Worm (Caenorhabditis elegans) whole organism, late embryonic: Measurements from ENCODE around the gene F42A6.6.

ENCODE experiments used
- C38D4.7 ChIP-seq: fragments of 200-800 bp; sonication (Bioruptor generic); optimal IDR thresholded peaks from 2 replicates; lab custom pipeline; 2018; ENCODE audit warnings: mild to moderate bottlenecking, missing genetic modification characterization, moderate library complexity, missing compliant biosample characterization
- F13H6.1 ChIP-seq: sonication (generic microtip); optimal IDR thresholded peaks from 2 replicates; lab custom pipeline; 2016; ENCODE audit warnings: missing genetic modification characterization, missing compliant biosample characterization
- K09A11.1 ChIP-seq: sonication (generic microtip); optimal IDR thresholded peaks from 2 replicates; lab custom pipeline; 2017; ENCODE audit warnings: antibody characterized with exemption, mild to moderate bottlenecking, missing genetic modification characterization, missing compliant biosample characterization; ENCODE audit not compliant: insufficient read depth
- T23F11.4 ChIP-seq: fragments of 200-800 bp; sonication (Bioruptor generic); optimal IDR thresholded peaks from 2 replicates; lab custom pipeline; 2018; ENCODE audit warnings: mild to moderate bottlenecking, missing genetic modification characterization, missing compliant biosample characterization
- Y22D7AL.16 ChIP-seq: sonication (generic microtip); optimal IDR thresholded peaks from 2 replicates; lab custom pipeline; 2016; ENCODE audit warnings: missing genetic modification characterization, missing compliant biosample characterization
- ceh-14 ChIP-seq: sonication (generic microtip); optimal IDR thresholded peaks from 2 replicates; lab custom pipeline; 2016; ENCODE audit warnings: missing genotype, missing genetic modification characterization, missing compliant biosample characterization
- ceh-19 ChIP-seq: fragments of 200-800 bp; sonication (Bioruptor generic); optimal IDR thresholded peaks from 2 replicates; lab custom pipeline; 2018; ENCODE audit warnings: mild to moderate bottlenecking, missing genetic modification characterization, missing compliant biosample characterization
- ceh-22 ChIP-seq: sonication (generic microtip); optimal IDR thresholded peaks from 2 replicates; lab custom pipeline; 2017; ENCODE audit warnings: missing biosample characterization, missing genetic modification characterization
- ceh-31 ChIP-seq: sonication (generic microtip); optimal IDR thresholded peaks from 2 replicates; lab custom pipeline; 2016; ENCODE audit warnings: missing genetic modification characterization, missing compliant biosample characterization
- ceh-48 ChIP-seq: sonication (generic microtip); optimal IDR thresholded peaks from 2 replicates; lab custom pipeline; 2016; ENCODE audit warnings: missing genetic modification characterization, inconsistent platforms, missing compliant biosample characterization
- ceh-6 ChIP-seq: fragments of 200-800 bp; sonication (Bioruptor generic); optimal IDR thresholded peaks from 2 replicates; lab custom pipeline; 2018; ENCODE audit warnings: mild to moderate bottlenecking, missing genetic modification characterization, missing compliant biosample characterization
- ceh-9 ChIP-seq: sonication (generic microtip); optimal IDR thresholded peaks from 2 replicates; lab custom pipeline; 2016; ENCODE audit warnings: mild to moderate bottlenecking, missing genetic modification characterization, inconsistent platforms, missing compliant biosample characterization
- dve-1 ChIP-seq: sonication (generic microtip); optimal IDR thresholded peaks from 2 replicates; lab custom pipeline; 2017; ENCODE audit warnings: antibody characterized with exemption, mild to moderate bottlenecking, missing genetic modification characterization, missing compliant biosample characterization
- elt-2 ChIP-seq: sonication (generic microtip); optimal IDR thresholded peaks from 2 replicates; lab custom pipeline; 2016; ENCODE audit warnings: missing genetic modification reagents, missing genetic modification characterization, missing compliant biosample characterization
- ets-4 ChIP-seq: sonication (generic microtip); optimal IDR thresholded peaks from 2 replicates; lab custom pipeline; 2016; ENCODE audit warnings: missing genetic modification characterization, missing compliant biosample characterization
- eyg-1 ChIP-seq: sonication (generic microtip); optimal IDR thresholded peaks from 2 replicates; lab custom pipeline; 2016; ENCODE audit warnings: missing genotype, missing genetic modification characterization, missing compliant biosample characterization
- hlh-15 ChIP-seq: sonication (generic microtip); optimal IDR thresholded peaks from 2 replicates; lab custom pipeline; 2016; ENCODE audit warnings: missing genetic modification characterization, missing compliant biosample characterization
- hlh-6 ChIP-seq: sonication (generic microtip); optimal IDR thresholded peaks from 2 replicates; lab custom pipeline; 2016; ENCODE audit warnings: missing genotype, missing genetic modification characterization, missing compliant biosample characterization
- lin-11 ChIP-seq: fragments of 200-800 bp; sonication (Bioruptor generic); optimal IDR thresholded peaks from 2 replicates; lab custom pipeline; 2018; ENCODE audit warnings: mild to moderate bottlenecking, missing genetic modification characterization, missing compliant biosample characterization
- madf-2 ChIP-seq: sonication (generic microtip); optimal IDR thresholded peaks from 2 replicates; lab custom pipeline; 2017; ENCODE audit warnings: missing genetic modification characterization, missing compliant biosample characterization
- mec-3 ChIP-seq: sonication (generic microtip); optimal IDR thresholded peaks from 2 replicates; lab custom pipeline; 2016; ENCODE audit warnings: borderline replicate concordance, missing genetic modification characterization, missing compliant biosample characterization
- nfya-1 ChIP-seq: sonication (generic microtip); optimal IDR thresholded peaks from 2 replicates; lab custom pipeline; 2017; ENCODE audit warnings: missing genetic modification characterization, mild to moderate bottlenecking, missing compliant biosample characterization, antibody characterized with exemption, moderate library complexity
- nhr-232 ChIP-seq: sonication (generic microtip); optimal IDR thresholded peaks from 2 replicates; lab custom pipeline; 2016; ENCODE audit warnings: missing genetic modification characterization, missing compliant biosample characterization
- pag-3 ChIP-seq: sonication (generic microtip); optimal IDR thresholded peaks from 2 replicates; lab custom pipeline; 2016; ENCODE audit warnings: missing compliant biosample characterization, missing genetic modification characterization, borderline replicate concordance
- pat-9 ChIP-seq: fragments of 200-800 bp; sonication (Bioruptor generic); optimal IDR thresholded peaks from 2 replicates; lab custom pipeline; 2018; ENCODE audit warnings: mild to moderate bottlenecking, missing genetic modification characterization, moderate library complexity, missing compliant biosample characterization
- pha-2 ChIP-seq: sonication (generic microtip); optimal IDR thresholded peaks from 2 replicates; lab custom pipeline; 2017; ENCODE audit warnings: mild to moderate bottlenecking, missing genetic modification characterization, missing compliant biosample characterization
- pqm-1 ChIP-seq: sonication (generic microtip); optimal IDR thresholded peaks from 2 replicates; lab custom pipeline; 2016; ENCODE audit warnings: missing genetic modification characterization, missing compliant biosample characterization
- pros-1 ChIP-seq: fragments of 150-350 bp; optimal IDR thresholded peaks from 2 replicates; lab custom pipeline; 2014; ENCODE audit warnings: missing biosample characterization, missing genetic modification reagents, missing genetic modification characterization
- rnt-1 ChIP-seq: sonication (generic microtip); optimal IDR thresholded peaks from 2 replicates; lab custom pipeline; 2016; ENCODE audit warnings: missing genetic modification characterization, missing compliant biosample characterization
- sox-4 ChIP-seq: sonication (generic microtip); optimal IDR thresholded peaks from 2 replicates; lab custom pipeline; 2017; ENCODE audit warnings: mild to moderate bottlenecking, missing genetic modification characterization, inconsistent platforms, missing compliant biosample characterization
- syd-9 ChIP-seq: sonication (generic microtip); optimal IDR thresholded peaks from 2 replicates; lab custom pipeline; 2016; ENCODE audit warnings: mild to moderate bottlenecking, missing genetic modification characterization, moderate library complexity, missing compliant biosample characterization
- ttx-3 ChIP-seq: sonication (generic microtip); optimal IDR thresholded peaks from 2 replicates; lab custom pipeline; 2016; ENCODE audit warnings: missing genetic modification reagents, missing genetic modification characterization, missing compliant biosample characterization
- unc-3 ChIP-seq, 2 experiments: fragments of 200-800 bp in 1 of 2; sonication (Bioruptor generic) in 1 of 2; sonication (generic microtip) in 1 of 2; conservative IDR thresholded peaks in 1 of 2; optimal IDR thresholded peaks in 1 of 2; 2 replicates each; pipeline versions ENCODE4 v1.3.6 to Lab custom; 2016 to 2022; ENCODE audit warnings: missing compliant biosample characterization in 2 of 2, missing genetic modification characterization in 2 of 2, missing genetic modification reagents in 1 of 2
- unc-86 ChIP-seq: sonication (generic microtip); optimal IDR thresholded peaks from 2 replicates; lab custom pipeline; 2016; ENCODE audit warnings: missing genetic modification characterization, missing compliant biosample characterization
- zip-5 ChIP-seq: sonication (generic microtip); optimal IDR thresholded peaks from 2 replicates; lab custom pipeline; 2016; ENCODE audit warnings: missing genetic modification characterization, missing compliant biosample characterization

F42A6.6 gene

ce11 chrIV:3294553-3295185, 42.0 kb downstream of the F42A6.6 start, which contains the start of gene W08E12.7 (continued):
- TF ChIP-seq pqm-1 (peak; percentile 25), ceh-19 (GFP tag; lab: Kevin White, UChicago) (peak; percentile 15), pros-1 (tag; lab: Kevin White, UChicago) (peak; percentile 36), ttx-3 (tag; lab: Kevin White, UChicago) (peak; percentile 68), nfya-1 (tag; lab: Kevin White, UChicago) (peak; percentile 89), sox-4 (tag; lab: Kevin White, UChicago) (no peak), C38D4.7 (GFP tag; lab: Kevin White, UChicago) (peak; percentile 5), ceh-22 (tag; lab: Kevin White, UChicago) (no peak), syd-9 (tag; lab: Kevin White, UChicago) (peak; percentile 35), Y22D7AL.16 (no peak), F13H6.1 (tag; lab: Kevin White, UChicago) (peak; percentile 57), zip-5 (tag; lab: Kevin White, UChicago) (peak; percentile 47), madf-2 (tag; lab: Kevin White, UChicago) (peak; percentile 60), ceh-48 (peak; percentile 22), K09A11.1 (tag; lab: Kevin White, UChicago) (peak; percentile 41), nhr-232 (no peak), ceh-31 (tag; lab: Kevin White, UChicago) (peak; percentile 94), elt-2 (tag; lab: Kevin White, UChicago) (peak; percentile 79), hlh-15 (tag; lab: Kevin White, UChicago) (peak; percentile 41), pat-9 (peak; percentile 35), unc-3 (GFP tag; conservative IDR thresholded peaks at IDR 0.05; lab: Robert Waterston, UW) (peak; percentile 49), unc-3 (tag; optimal IDR thresholded peaks at IDR 0.05; lab: Kevin White, UChicago) (peak; percentile 60), ets-4 (peak; percentile 84), pha-2 (tag; lab: Kevin White, UChicago) (peak; percentile 15)

- no peak for TF ChIP-seq lin-11 (tag; lab: Kevin White, UChicago)
- no peak for TF ChIP-seq dve-1 (tag; lab: Kevin White, UChicago)
- no peak for TF ChIP-seq ttx-3 (tag; lab: Kevin White, UChicago)
- no peak for TF ChIP-seq mec-3 (tag; lab: Kevin White, UChicago)
- TF ChIP-seq pag-3 (tag; lab: Kevin White, UChicago) = no peak
- no peak for TF ChIP-seq ceh-14 (tag; lab: Kevin White, UChicago)
- TF ChIP-seq ets-4 = no peak
- TF ChIP-seq ceh-6 = no peak
- no peak for TF ChIP-seq T23F11.4 (GFP tag; lab: Kevin White, UChicago)
- TF ChIP-seq eyg-1 = no peak
- no peak for TF ChIP-seq ceh-9 (tag; lab: Kevin White, UChicago)
- TF ChIP-seq ceh-48 = no peak
- TF ChIP-seq pat-9 = no peak
- TF ChIP-seq, all 69 proteins: peak for 0
These were observed 42.7 kb downstream of the F42A6.6 start for ce11 chrIV:3293800-3294493.

DNA sequence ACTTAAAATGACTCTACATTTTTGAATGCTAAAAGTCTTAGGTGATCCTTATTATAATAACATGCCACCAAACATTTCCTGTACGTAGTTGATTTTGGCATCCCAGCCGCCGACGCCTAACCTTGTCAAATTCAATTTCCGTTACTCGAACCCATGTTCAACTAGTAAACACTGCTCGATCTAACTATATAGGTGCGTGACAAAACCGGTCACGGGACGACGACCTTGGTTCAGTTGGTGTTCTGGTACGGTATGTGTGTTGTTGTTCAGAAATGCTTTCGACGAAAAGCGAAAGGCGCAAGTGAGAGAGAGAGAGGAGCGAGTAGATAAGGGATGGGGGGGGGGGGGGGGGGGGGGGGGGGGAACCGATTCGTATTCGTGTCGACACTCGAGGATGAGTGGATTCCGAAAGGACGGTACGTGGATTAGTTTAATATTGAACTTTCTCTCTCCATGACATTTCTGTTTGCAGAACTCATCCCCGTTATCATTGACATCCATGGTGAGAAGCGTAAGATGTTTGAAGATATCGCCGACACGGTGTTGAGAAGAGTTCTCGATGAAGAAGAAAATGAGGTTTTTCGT, 44.6 kb downstream of the F42A6.6 start, which contains the start of gene W08E12.8:
Gene W08E12.8 (plus strand): TSS at position 395 of the 585 bp plus-strand sequence.
- TF ChIP-seq unc-86 (tag; lab: Kevin White, UChicago) (no peak), hlh-6 (no peak), madf-2 (tag; lab: Kevin White, UChicago) (no peak), rnt-1 (tag; lab: Kevin White, UChicago) (no peak), ceh-19 (GFP tag; lab: Kevin White, UChicago) (no peak), syd-9 (tag; lab: Kevin White, UChicago) (no peak)
- TF ChIP-seq, all 69 proteins: peak for 0
